Fruit fly (Drosophila melanogaster) whole organism, embryonic: ENCODE measurements around the gene cher.

Experiments
- Ada2b ChIP-seq: fragments of 200-800 bp; sonication (Bioruptor generic); IDR thresholded peaks from 2 replicates; pipeline ENCODE4 v1.3.6; 2022; ENCODE audit warnings: missing biosample characterization, missing genetic modification characterization
- Adf1 ChIP-seq: fragments of 200-800 bp; sonication (Bioruptor generic); IDR thresholded peaks from 2 replicates; pipeline ENCODE4 v1.3.6; 2022; ENCODE audit warnings: missing biosample characterization, missing genetic modification characterization
- Atf-2 ChIP-seq: fragments of 200-800 bp; sonication (Bioruptor generic); optimal IDR thresholded peaks from 2 replicates; lab custom pipeline; 2016; ENCODE audit warnings: missing biosample characterization, missing genetic modification characterization
- CG10959 ChIP-seq: fragments of 200-800 bp; sonication (Bioruptor generic); IDR thresholded peaks from 2 replicates; pipeline ENCODE4 v1.3.6; 2022; ENCODE audit warnings: missing biosample characterization, missing genetic modification characterization
- CG10979 ChIP-seq: fragments of 200-800 bp; sonication (Bioruptor generic); optimal IDR thresholded peaks from 2 replicates; lab custom pipeline; 2018; ENCODE audit warnings: missing biosample characterization, mild to moderate bottlenecking, missing genetic modification characterization, moderate library complexity
- CG14441 ChIP-seq: fragments of 200-800 bp; sonication (Bioruptor generic); IDR thresholded peaks from 2 replicates; pipeline ENCODE4 v1.3.6; 2022; ENCODE audit warnings: missing biosample characterization, missing genetic modification characterization
- CG14860 ChIP-seq: fragments of 200-800 bp; sonication (Bioruptor generic); IDR thresholded peaks from 3 replicates; pipeline ENCODE4 v1.3.6; 2022; ENCODE audit warnings: missing biosample characterization, missing genetic modification characterization; ENCODE audit not compliant: partially characterized antibody
- CG14965 ChIP-seq: fragments of 200-800 bp; sonication (Bioruptor generic); optimal IDR thresholded peaks from 2 replicates; lab custom pipeline; 2016; ENCODE audit warnings: missing biosample characterization, missing genetic modification characterization, borderline replicate concordance
- CG15073 ChIP-seq: fragments of 200-800 bp; sonication (Bioruptor generic); optimal IDR thresholded peaks from 2 replicates; lab custom pipeline; 2016; ENCODE audit warnings: missing biosample characterization, missing genetic modification characterization
- CG1529 ChIP-seq: fragments of 200-800 bp; sonication (Bioruptor generic); optimal IDR thresholded peaks from 3 replicates; lab custom pipeline; 2018; ENCODE audit warnings: missing biosample characterization, missing genetic modification characterization
- CG16779 ChIP-seq: fragments of 200-800 bp; sonication (Bioruptor generic); IDR thresholded peaks from 2 replicates; pipeline ENCODE4 v1.3.6; 2022; ENCODE audit warnings: missing biosample characterization, missing genetic modification characterization
- CG17612 ChIP-seq: fragments of 200-800 bp; sonication (Bioruptor generic); IDR thresholded peaks from 2 replicates; pipeline ENCODE4 v1.3.6; 2022; ENCODE audit warnings: missing biosample characterization, missing genetic modification characterization
- CG17829 ChIP-seq: fragments of 200-800 bp; optimal IDR thresholded peaks from 2 replicates; lab custom pipeline; 2019; ENCODE audit warnings: missing biosample characterization, mild to moderate bottlenecking, missing genetic modification characterization, moderate library complexity
- CG18011 ChIP-seq: fragments of 200-800 bp; sonication (Bioruptor generic); optimal IDR thresholded peaks from 2 replicates; lab custom pipeline; 2017; ENCODE audit warnings: missing biosample characterization, missing genetic modification characterization, mild to moderate bottlenecking, moderate library complexity, missing genotype
- CG2875 ChIP-seq: fragments of 200-800 bp; sonication (Bioruptor generic); optimal IDR thresholded peaks from 2 replicates; lab custom pipeline; 2017; ENCODE audit warnings: missing biosample characterization, mild to moderate bottlenecking, missing genetic modification characterization, missing genetic modification reagents
- CG3065 ChIP-seq: fragments of 200-800 bp; sonication (Bioruptor generic); optimal IDR thresholded peaks from 2 replicates; lab custom pipeline; 2016; ENCODE audit warnings: missing biosample characterization, missing genetic modification characterization
- CG3163 ChIP-seq: fragments of 200-800 bp; sonication (Bioruptor generic); optimal IDR thresholded peaks from 3 replicates; lab custom pipeline; 2016; ENCODE audit warnings: missing biosample characterization, missing genetic modification characterization
- CG3407 ChIP-seq: fragments of 200-800 bp; sonication (Bioruptor generic); optimal IDR thresholded peaks from 2 replicates; lab custom pipeline; 2018; ENCODE audit warnings: missing biosample characterization, mild to moderate bottlenecking, missing genetic modification characterization
- CG4404 ChIP-seq: fragments of 200-800 bp; sonication (Bioruptor generic); IDR thresholded peaks from 2 replicates; pipeline ENCODE4 v1.3.6; 2022; ENCODE audit warnings: missing biosample characterization, missing genetic modification characterization
- CG6272 ChIP-seq: fragments of 200-800 bp; sonication (Bioruptor generic); IDR thresholded peaks from 2 replicates; pipeline ENCODE4 v1.3.6; 2022; ENCODE audit warnings: missing biosample characterization, missing genetic modification characterization
- CG7786 ChIP-seq: fragments of 200-800 bp; sonication (Bioruptor generic); optimal IDR thresholded peaks from 2 replicates; lab custom pipeline; 2016; ENCODE audit warnings: missing biosample characterization, missing genetic modification characterization
- CG7928 ChIP-seq: fragments of 200-800 bp; sonication (Bioruptor generic); optimal IDR thresholded peaks from 2 replicates; lab custom pipeline; 2017; ENCODE audit warnings: missing biosample characterization, mild to moderate bottlenecking, missing genetic modification characterization
- CG8388 ChIP-seq: fragments of 200-800 bp; sonication (Bioruptor generic); optimal IDR thresholded peaks from 2 replicates; lab custom pipeline; 2019; ENCODE audit warnings: missing biosample characterization, mild to moderate bottlenecking, missing genetic modification characterization, moderate library complexity
- CG9215 ChIP-seq: fragments of 200-800 bp; sonication (Bioruptor generic); IDR thresholded peaks from 2 replicates; pipeline ENCODE4 v1.3.6; 2022; ENCODE audit warnings: missing biosample characterization, missing genetic modification characterization
- CG9817 ChIP-seq: fragments of 200-800 bp; sonication (Bioruptor generic); optimal IDR thresholded peaks from 2 replicates; lab custom pipeline; 2018; ENCODE audit warnings: missing biosample characterization, mild to moderate bottlenecking, missing genetic modification characterization, moderate library complexity
- CrebB ChIP-seq: fragments of 200-800 bp; sonication (Bioruptor generic); optimal IDR thresholded peaks from 3 replicates; lab custom pipeline; 2018; ENCODE audit warnings: missing biosample characterization, mild to moderate bottlenecking, missing genetic modification characterization
- D ChIP-seq, 2 experiments: fragments of 200-800 bp in 1 of 2; fragments of >200 bp in 1 of 2; sonication (Bioruptor generic) in 1 of 2; optimal IDR thresholded peaks; 2 replicates in 1 of 2; 3 replicates in 1 of 2; lab custom pipeline; 2017; ENCODE audit warnings: mild to moderate bottlenecking in 1 of 2, missing biosample characterization in 1 of 2, missing genetic modification characterization in 1 of 2, missing genetic modification reagents in 1 of 2
- E2f1 ChIP-seq: fragments of 200-800 bp; sonication (Bioruptor generic); IDR thresholded peaks from 2 replicates; pipeline ENCODE4 v1.3.6; 2022; ENCODE audit warnings: missing biosample characterization, missing genetic modification characterization
- Hmr ChIP-seq: fragments of 200-800 bp; sonication (Bioruptor generic); optimal IDR thresholded peaks from 3 replicates; lab custom pipeline; 2017; ENCODE audit warnings: mild to moderate bottlenecking, missing biosample characterization, missing genetic modification reagents, missing genetic modification characterization
- Hsf ChIP-seq: fragments of 200-800 bp; sonication (Bioruptor generic); optimal IDR thresholded peaks from 3 replicates; lab custom pipeline; 2016; ENCODE audit warnings: missing biosample characterization, missing genetic modification characterization
- MTF-1 ChIP-seq: fragments of 200-800 bp; sonication (Bioruptor generic); optimal IDR thresholded peaks from 2 replicates; lab custom pipeline; 2018; ENCODE audit warnings: missing biosample characterization, mild to moderate bottlenecking, missing genetic modification characterization, borderline replicate concordance
- Nf-YC ChIP-seq: fragments of 200-800 bp; optimal IDR thresholded peaks from 3 replicates; lab custom pipeline; 2019; ENCODE audit warnings: missing biosample characterization, mild to moderate bottlenecking, missing genetic modification characterization, moderate library complexity
- Opbp ChIP-seq: fragments of 200-800 bp; sonication (Bioruptor generic); IDR thresholded peaks from 3 replicates; pipeline ENCODE4 v1.3.6; 2022; ENCODE audit warnings: missing biosample characterization, missing genetic modification characterization; ENCODE audit not compliant: partially characterized antibody
- Sry-δ ChIP-seq: fragments of 200-800 bp; sonication (Bioruptor generic); optimal IDR thresholded peaks from 2 replicates; lab custom pipeline; 2016; ENCODE audit warnings: missing biosample characterization, missing genetic modification characterization
- ato ChIP-seq: fragments of 200-800 bp; sonication (Bioruptor generic); IDR thresholded peaks from 2 replicates; pipeline ENCODE4 v1.3.6; 2022; ENCODE audit warnings: missing biosample characterization, missing genetic modification characterization; ENCODE audit not compliant: partially characterized antibody
- caup ChIP-seq: fragments of 200-800 bp; sonication (Bioruptor generic); optimal IDR thresholded peaks from 3 replicates; lab custom pipeline; 2017; ENCODE audit warnings: missing biosample characterization, mild to moderate bottlenecking, missing genetic modification characterization, moderate library complexity; ENCODE audit not compliant: severe bottlenecking
- dpn ChIP-seq, 2 experiments: fragments of 200-800 bp; sonication (Bioruptor generic); optimal IDR thresholded peaks; 3 replicates each; lab custom pipeline; 2016; ENCODE audit warnings: missing biosample characterization in 2 of 2, missing genetic modification characterization in 2 of 2
- gcm ChIP-seq: fragments of 200-800 bp; sonication (Bioruptor generic); optimal IDR thresholded peaks from 2 replicates; lab custom pipeline; 2019; ENCODE audit warnings: missing biosample characterization, mild to moderate bottlenecking, missing genetic modification characterization, moderate library complexity
- gfzf ChIP-seq: fragments of 200-800 bp; sonication (Bioruptor generic); optimal IDR thresholded peaks from 2 replicates; lab custom pipeline; 2016; ENCODE audit warnings: missing biosample characterization, mild to moderate bottlenecking, missing genetic modification characterization, moderate library complexity
- mam ChIP-seq: fragments of 200-800 bp; sonication (Bioruptor generic); optimal IDR thresholded peaks from 3 replicates; lab custom pipeline; 2016; ENCODE audit warnings: missing biosample characterization, missing genetic modification characterization
- prd ChIP-seq, 3 experiments: fragments of >200 bp in 2 of 3; fragments of 200-800 bp in 1 of 3; sonication (Bioruptor generic) in 1 of 3; optimal IDR thresholded peaks in 2 of 3; IDR thresholded peaks in 1 of 3; 2 replicates in 2 of 3; 3 replicates in 1 of 3; pipeline versions ENCODE4 v1.3.6 to Lab custom; 2017 to 2022; ENCODE audit warnings: missing biosample characterization in 1 of 3, missing genetic modification characterization in 1 of 3
- schlank ChIP-seq: fragments of 200-800 bp; sonication (Bioruptor generic); optimal IDR thresholded peaks from 2 replicates; lab custom pipeline; 2018; ENCODE audit warnings: missing biosample characterization, mild to moderate bottlenecking, missing genetic modification characterization
- sisA ChIP-seq: fragments of 200-800 bp; sonication (Bioruptor generic); IDR thresholded peaks from 2 replicates; pipeline ENCODE4 v1.3.6; 2022; ENCODE audit warnings: missing biosample characterization, missing genetic modification characterization
- tgo ChIP-seq: fragments of 200-800 bp; sonication (Bioruptor generic); IDR thresholded peaks from 3 replicates; pipeline ENCODE4 v1.3.6; 2022; ENCODE audit warnings: missing biosample characterization, missing genetic modification characterization
- tin ChIP-seq: fragments of 200-800 bp; sonication (Bioruptor generic); optimal IDR thresholded peaks from 3 replicates; lab custom pipeline; 2016; ENCODE audit warnings: missing biosample characterization, missing genetic modification characterization
- trem ChIP-seq: fragments of 200-800 bp; optimal IDR thresholded peaks from 3 replicates; lab custom pipeline; 2019; ENCODE audit warnings: missing biosample characterization, mild to moderate bottlenecking, missing genetic modification characterization, moderate library complexity
- z ChIP-seq: fragments of 200-800 bp; sonication (Bioruptor generic); IDR thresholded peaks from 3 replicates; pipeline ENCODE4 v1.3.6; 2022; ENCODE audit warnings: missing biosample characterization, missing genetic modification characterization

Gene cher

dm6 chr3R:17065018-17065784 is 60.0 kb downstream of the cher start (continued):
- TF ChIP-seq tgo (GFP tag; lab: Robert Waterston, UW) (peak; percentile 91), dpn (GFP tag; optimal IDR thresholded peaks at IDR 0.05; lab: Kevin White, UChicago) (peak; percentile 91 to 94), CrebB (tag; lab: Kevin White, UChicago) (peak; percentile 81), Ada2b (GFP tag; lab: Robert Waterston, UW) (peak; percentile 89), Nf-YC (peak; percentile 81), schlank (tag; lab: Kevin White, UChicago) (peak; percentile 81), CG14965 (GFP tag; lab: Kevin White, UChicago) (peak; percentile 19), CG7928 (GFP tag; lab: Kevin White, UChicago) (peak; percentile 65), CG9215 (GFP tag; lab: Robert Waterston, UW) (peak; percentile 81), sisA (GFP tag; lab: Robert Waterston, UW) (peak; percentile 88), caup (GFP tag; lab: Kevin White, UChicago) (peak; percentile 79), gcm (peak; percentile 95), Sry-δ (GFP tag; lab: Kevin White, UChicago) (peak; percentile 48), CG14860 (GFP tag; lab: Robert Waterston, UW) (no peak), ato (GFP tag; lab: Robert Waterston, UW) (no peak), CG3163 (peak; percentile 82), CG15073 (GFP tag; lab: Kevin White, UChicago) (peak; percentile 45), CG3065 (GFP tag; lab: Kevin White, UChicago) (peak; percentile 86), E2f1 (GFP tag; lab: Robert Waterston, UW) (peak; percentile 87), CG2875 (GFP tag; lab: Kevin White, UChicago) (peak; percentile 85), Adf1 (peak; percentile 79), CG9817 (peak; percentile 86), Opbp (0 out of 3 replicates have a peak, but pooled peaks have one; percentile 37), CG1529 (GFP tag; lab: Kevin White, UChicago) (peak; percentile 87), Hsf (peak; percentile 95), CG17829 (tag; lab: Kevin White, UChicago) (peak; percentile 95), prd (optimal IDR thresholded peaks at IDR 0.05; lab: Kevin White, UChicago) (no peak), prd (GFP tag; IDR thresholded peaks at IDR 0.05; lab: Robert Waterston, UW) (peak; percentile 92), mam (GFP tag; lab: Kevin White, UChicago) (peak; percentile 91), CG3407 (GFP tag; lab: Kevin White, UChicago) (peak; percentile 84), CG10959 (GFP tag; lab: Robert Waterston, UW) (peak; percentile 69), tin (peak; percentile 86), CG7786 (GFP tag; lab: Kevin White, UChicago) (peak; percentile 92), D (optimal IDR thresholded peaks at IDR 0.05; lab: Kevin White, UChicago) (no peak), D (GFP tag; optimal IDR thresholded peaks at IDR 0.05; lab: Kevin White, UChicago) (peak; percentile 92), z (0 out of 3 replicates have a peak, but pooled peaks have one; percentile 54), CG4404 (GFP tag; lab: Robert Waterston, UW) (peak; percentile 66), gfzf (GFP tag; lab: Kevin White, UChicago) (no peak), Atf-2 (peak; percentile 86), Hmr (peak; percentile 93), trem (peak; percentile 91), CG10979 (peak; percentile 95), CG6272 (peak; percentile 78), CG14441 (GFP tag; lab: Robert Waterston, UW) (peak; percentile 84), CG8388 (peak; percentile 94), MTF-1 (GFP tag; lab: Kevin White, UChicago) (peak; percentile 62), CG16779 (GFP tag; lab: Robert Waterston, UW) (peak; percentile 30; the same call in 1 of the 2 replicates), CG17612 (peak; percentile 59; the same call in 1 of the 2 replicates), CG18011 (GFP tag; lab: Kevin White, UChicago) (peak; percentile 77)
